Worm (Caenorhabditis elegans) whole organism, late embryonic: Measurements from ENCODE around the gene ztf-13.

Experiments used
- C08G9.2 ChIP-seq: sonication (generic microtip); optimal IDR thresholded peaks from 2 replicates; lab custom pipeline; 2016; ENCODE audit warnings: mild to moderate bottlenecking, missing genetic modification characterization, moderate library complexity, missing compliant biosample characterization
- Y22D7AL.16 ChIP-seq: sonication (generic microtip); optimal IDR thresholded peaks from 2 replicates; lab custom pipeline; 2016; ENCODE audit warnings: missing genetic modification characterization, missing compliant biosample characterization
- ama-1 ChIP-seq: fragments of 150-350 bp; optimal IDR thresholded peaks from 2 replicates; lab custom pipeline; 2014
- ceh-24 ChIP-seq: sonication (generic microtip); optimal IDR thresholded peaks from 2 replicates; lab custom pipeline; 2016; ENCODE audit warnings: mild to moderate bottlenecking, missing genetic modification characterization, missing compliant biosample characterization
- ceh-30 ChIP-seq: fragments of 150-350 bp; optimal IDR thresholded peaks from 2 replicates; lab custom pipeline; 2014; ENCODE audit warnings: missing biosample characterization, missing genetic modification characterization
- ceh-9 ChIP-seq: sonication (generic microtip); optimal IDR thresholded peaks from 2 replicates; lab custom pipeline; 2016; ENCODE audit warnings: mild to moderate bottlenecking, missing genetic modification characterization, inconsistent platforms, missing compliant biosample characterization
- dve-1 ChIP-seq: sonication (generic microtip); optimal IDR thresholded peaks from 2 replicates; lab custom pipeline; 2017; ENCODE audit warnings: antibody characterized with exemption, mild to moderate bottlenecking, missing genetic modification characterization, missing compliant biosample characterization
- pha-4 ChIP-seq: fragments of 150-350 bp; optimal IDR thresholded peaks from 2 replicates; lab custom pipeline; 2018; ENCODE audit warnings: missing biosample characterization, missing genetic modification reagents, missing genetic modification characterization
- syd-9 ChIP-seq: sonication (generic microtip); optimal IDR thresholded peaks from 2 replicates; lab custom pipeline; 2016; ENCODE audit warnings: mild to moderate bottlenecking, missing genetic modification characterization, moderate library complexity, missing compliant biosample characterization

DNA sequence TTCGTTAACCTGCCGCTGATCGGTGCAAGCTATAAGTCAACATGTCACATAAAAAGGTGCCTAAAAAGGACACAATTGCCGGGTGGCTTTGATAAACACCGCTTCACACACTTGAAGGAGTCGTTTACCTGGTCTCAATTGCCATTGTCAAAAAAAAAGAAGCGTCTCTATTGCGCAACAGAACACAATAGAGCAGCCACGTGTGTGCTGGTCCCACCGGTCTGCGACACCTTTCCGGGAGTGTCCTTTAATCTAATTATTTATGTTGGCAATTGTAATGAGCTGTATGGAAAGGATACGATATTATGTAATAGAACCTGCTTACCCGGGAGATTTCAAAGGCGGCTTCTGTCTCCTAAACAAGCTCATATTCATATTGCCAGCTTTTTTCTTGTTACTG lies 40.3 kb downstream of the ztf-13 start:
- TF ChIP-seq C08G9.2 (tag; lab: Kevin White, UChicago) (no peak), ama-1 (lab: Kevin White, UChicago) (no peak), dve-1 (no peak), syd-9 (tag; lab: Kevin White, UChicago) (no peak), pha-4 (no peak), Y22D7AL.16 (tag; lab: Kevin White, UChicago) (no peak), ceh-30 (tag; lab: Kevin White, UChicago) (no peak), ceh-9 (tag; lab: Kevin White, UChicago) (no peak), ceh-24 (tag; lab: Kevin White, UChicago) (no peak)
